Worm (Caenorhabditis elegans) whole organism, midembryonic: Measurements from ENCODE around the gene fbxb-81.

ENCODE experiments used
- T22C8.4 ChIP-seq: fragments of 200-800 bp; sonication (Bioruptor generic); IDR thresholded peaks from 2 replicates; pipeline ENCODE4 v1.3.6; 2022; ENCODE audit warnings: missing genetic modification characterization, missing compliant biosample characterization
- flt-1 ChIP-seq: fragments of 200-800 bp; sonication (Bioruptor generic); IDR thresholded peaks from 2 replicates; pipeline ENCODE4 v1.3.6; 2022; ENCODE audit warnings: missing genetic modification characterization, missing compliant biosample characterization

DNA sequence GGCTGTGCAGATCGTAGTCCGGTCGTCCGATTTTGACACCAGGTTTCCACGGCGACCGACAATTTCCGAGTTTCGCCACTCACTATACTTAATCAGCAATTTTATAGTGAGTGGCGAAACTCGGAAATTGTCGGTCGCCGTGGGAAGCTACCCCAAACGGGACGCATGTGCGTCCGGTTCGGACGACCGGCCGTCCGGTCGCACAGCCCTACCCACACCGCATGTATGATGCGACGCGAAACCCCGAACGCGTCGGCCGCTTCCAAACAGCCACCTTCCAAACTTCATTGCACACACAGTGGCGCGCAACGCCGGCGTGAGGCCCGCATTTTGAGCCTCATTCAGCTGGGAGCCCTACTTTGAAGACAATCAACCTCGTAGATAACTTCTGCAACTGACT is 10.1 kb upstream of the fbxb-81 start:
- TF ChIP-seq flt-1 (GFP tag; lab: Robert Waterston, UW) (no peak), T22C8.4 (GFP tag; lab: Robert Waterston, UW) (no peak)
